Worm (Caenorhabditis elegans): Measurements from ENCODE around the gene nstp-9.

nstp-9 gene

DNA sequence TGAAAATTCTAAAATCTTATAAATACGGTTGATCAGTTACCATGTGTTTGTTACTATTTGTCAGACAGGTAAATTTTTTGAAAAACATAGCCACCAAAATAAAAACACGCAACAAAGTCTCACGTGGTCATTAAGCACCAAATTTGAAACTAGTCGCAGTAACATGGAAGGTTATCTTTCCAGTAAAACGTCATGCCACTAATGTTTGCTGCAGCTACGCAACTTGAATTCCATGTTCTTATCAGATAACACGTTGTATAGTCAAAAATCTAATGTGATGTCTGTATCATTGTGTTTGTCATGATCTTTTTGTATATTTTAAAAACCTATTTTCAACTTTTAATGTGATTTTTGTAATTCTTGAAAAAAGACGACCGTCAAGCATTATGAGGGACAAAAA is 17.7 kb downstream of the nstp-9 start:
- TF ChIP-seq ref-1 (GFP tag; conservative IDR thresholded peaks at IDR 0.05) (no peak), flt-1 (GFP tag; IDR thresholded peaks at IDR 0.05) (no peak), tab-1 (GFP tag; IDR thresholded peaks at IDR 0.05) (no peak), med-1 (GFP tag; optimal IDR thresholded peaks at IDR 0.05; ENCODE audit: insufficient read depth) (no peak), ztf-29 (GFP tag; IDR thresholded peaks at IDR 0.05) (no peak), ztf-23 (GFP tag; IDR thresholded peaks at IDR 0.05) (no peak)

DNA sequence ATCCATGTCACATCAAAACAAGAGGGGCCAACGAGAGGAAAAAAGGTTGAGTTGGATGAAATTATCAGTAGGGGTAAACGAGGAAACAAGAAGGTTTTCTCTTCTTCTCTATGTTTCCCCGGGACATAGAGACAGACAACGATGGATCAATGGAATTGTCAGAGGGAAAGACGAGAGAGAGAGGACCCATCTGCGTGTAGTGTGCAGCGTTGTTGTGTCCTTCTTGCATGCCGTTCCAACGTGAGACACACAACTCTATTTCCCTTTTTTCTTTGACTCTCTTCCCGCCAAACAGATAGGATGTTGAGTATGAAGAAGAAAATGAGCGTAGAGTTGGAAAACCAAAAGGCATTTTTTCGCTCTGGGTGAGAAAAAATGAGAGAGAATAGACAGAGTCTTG is 18.6 kb downstream of the nstp-9 start:
- TF ChIP-seq ref-1 (GFP tag; conservative IDR thresholded peaks at IDR 0.05) (no peak), flt-1 (GFP tag; IDR thresholded peaks at IDR 0.05) (no peak), cog-1 (tag; optimal IDR thresholded peaks at IDR 0.05) (no peak), ztf-29 (GFP tag; IDR thresholded peaks at IDR 0.05) (no peak), klf-2 (GFP tag; conservative IDR thresholded peaks at IDR 0.05) (no peak), med-1 (GFP tag; optimal IDR thresholded peaks at IDR 0.05; ENCODE audit: insufficient read depth) (no peak), tab-1 (GFP tag; IDR thresholded peaks at IDR 0.05) (no peak), T22C8.4 (GFP tag; IDR thresholded peaks at IDR 0.05) (no peak), ztf-23 (GFP tag; IDR thresholded peaks at IDR 0.05) (no peak)

DNA sequence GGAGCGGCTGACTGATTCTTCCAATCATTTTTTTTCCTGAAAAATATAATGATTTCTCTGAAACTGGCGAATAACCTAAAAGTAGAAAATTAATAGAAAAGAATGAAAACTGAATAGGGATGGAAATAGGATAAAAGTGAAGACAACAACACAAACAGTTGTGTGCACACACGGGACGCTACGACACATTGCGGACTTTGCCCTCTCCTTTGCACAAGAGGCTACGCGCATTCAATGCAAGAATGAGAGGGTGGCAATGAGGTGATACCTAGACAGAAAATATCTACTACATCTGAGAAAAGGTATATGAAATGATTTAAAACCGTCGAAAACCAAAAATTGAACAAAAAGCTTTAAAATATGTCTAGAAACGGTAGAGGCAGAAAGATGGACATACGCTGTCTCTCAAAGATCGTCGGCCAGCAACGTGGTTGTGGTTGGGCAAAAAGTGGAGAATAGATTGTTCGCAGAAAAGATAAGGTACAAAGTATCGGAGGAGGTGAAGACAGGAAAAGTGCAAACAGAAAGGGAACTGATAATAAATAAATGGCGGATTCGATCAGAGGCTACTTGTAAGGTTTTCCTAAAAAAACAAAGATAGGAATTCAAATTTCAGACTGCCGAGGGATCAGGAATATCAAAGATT is 19.3 kb downstream of the nstp-9 start, which contains the start of gene suca-1:
TSS of gene suca-1 (minus strand) at position 36 of the 646 bp plus-strand sequence.
- no peak for TF ChIP-seq T22C8.4 (GFP tag; IDR thresholded peaks at IDR 0.05)
- TF ChIP-seq flt-1 (GFP tag; IDR thresholded peaks at IDR 0.05), result peak; percentile 59; the same call in 1 of the 2 replicates
- no peak for TF ChIP-seq ztf-23 (GFP tag; IDR thresholded peaks at IDR 0.05)
- no peak for TF ChIP-seq ztf-29 (GFP tag; IDR thresholded peaks at IDR 0.05)

DNA sequence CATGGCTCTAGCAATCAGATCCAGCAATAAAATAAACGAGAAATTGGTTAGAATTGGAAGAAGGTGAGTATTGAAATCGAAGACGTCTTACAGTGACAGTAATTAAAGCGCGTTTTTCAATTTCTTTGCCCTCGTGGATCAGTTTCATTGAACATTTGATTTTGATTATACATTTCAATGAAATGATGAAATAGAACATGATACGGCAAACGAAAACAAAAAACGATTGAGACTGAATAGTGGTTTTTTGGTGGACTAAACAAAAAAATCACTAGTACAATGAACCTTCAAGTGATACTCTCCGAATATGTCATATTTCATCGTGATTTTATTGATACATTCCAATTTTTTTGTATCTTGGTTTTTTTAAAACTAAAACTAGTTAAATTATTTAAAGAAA is 23.0 kb downstream of the nstp-9 start, which contains the start of gene haly-1:
TSS of gene haly-1 (minus strand) at position 101 of the 400 bp plus-strand sequence.
- TF ChIP-seq tab-1 (GFP tag; IDR thresholded peaks at IDR 0.05) (no peak), ztf-23 (GFP tag; IDR thresholded peaks at IDR 0.05) (no peak), klf-2 (GFP tag; conservative IDR thresholded peaks at IDR 0.05) (no peak), ztf-29 (GFP tag; IDR thresholded peaks at IDR 0.05) (no peak), T22C8.4 (GFP tag; IDR thresholded peaks at IDR 0.05) (no peak), flt-1 (GFP tag; IDR thresholded peaks at IDR 0.05) (no peak), cog-1 (tag; optimal IDR thresholded peaks at IDR 0.05) (no peak)

DNA sequence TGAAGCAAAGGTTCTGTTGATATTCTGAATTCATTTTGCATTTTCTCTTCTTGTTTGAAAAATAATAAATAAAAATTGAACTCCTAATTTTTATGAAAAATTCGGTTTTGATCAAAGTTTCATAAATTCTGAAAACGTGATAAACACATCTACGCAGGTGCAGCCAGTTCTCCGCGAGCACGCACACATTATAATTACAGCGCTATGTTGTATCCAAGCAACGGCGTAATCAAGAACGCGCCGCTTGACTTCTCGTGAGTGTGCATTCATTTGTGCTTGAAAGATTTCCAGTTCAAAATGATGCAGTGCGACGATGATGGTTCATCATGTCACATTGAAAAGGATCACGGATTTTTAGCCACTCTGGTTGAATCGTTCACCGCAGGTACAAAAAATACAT is 27.6 kb downstream of the nstp-9 start, which contains the start of gene F47B10.3:
TSS of gene F47B10.3 (plus strand) at position 301 of the 400 bp plus-strand sequence.
- TF ChIP-seq flt-1 (GFP tag; IDR thresholded peaks at IDR 0.05) (no peak), cog-1 (tag; optimal IDR thresholded peaks at IDR 0.05) (no peak), ref-1 (GFP tag; conservative IDR thresholded peaks at IDR 0.05) (no peak), ztf-23 (GFP tag; IDR thresholded peaks at IDR 0.05) (no peak), T22C8.4 (GFP tag; IDR thresholded peaks at IDR 0.05) (no peak), ztf-29 (GFP tag; IDR thresholded peaks at IDR 0.05) (no peak), klf-2 (GFP tag; conservative IDR thresholded peaks at IDR 0.05) (no peak), med-1 (GFP tag; optimal IDR thresholded peaks at IDR 0.05; ENCODE audit: insufficient read depth) (no peak), tab-1 (GFP tag; IDR thresholded peaks at IDR 0.05) (no peak)

DNA sequence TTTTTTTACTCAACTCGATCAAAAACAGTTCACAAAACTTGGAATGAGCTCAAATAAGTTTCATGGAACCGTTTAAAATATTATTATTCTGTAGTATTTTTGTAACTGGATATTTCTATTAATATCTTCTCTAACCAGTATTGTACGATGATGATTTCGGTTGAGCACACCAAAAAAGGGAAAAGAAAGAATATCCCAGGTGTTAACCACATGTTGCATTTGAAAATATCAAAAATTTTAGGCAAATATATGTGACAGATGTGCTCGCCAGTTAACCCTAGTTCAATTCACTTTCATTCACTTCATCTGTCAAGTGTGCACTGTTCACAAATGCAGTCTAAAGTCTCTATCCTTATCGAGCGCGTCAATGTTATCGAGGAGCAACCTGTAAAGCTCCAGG is 28.5 kb downstream of the nstp-9 start, which contains the start of gene F47B10.4:
TSS of gene F47B10.4 (plus strand) at position 301 of the 400 bp plus-strand sequence.
- no peak for TF ChIP-seq ref-1 (GFP tag; conservative IDR thresholded peaks at IDR 0.05)
- no peak for TF ChIP-seq T22C8.4 (GFP tag; IDR thresholded peaks at IDR 0.05)
- TF ChIP-seq ztf-29 (GFP tag; IDR thresholded peaks at IDR 0.05), result no peak
- no peak for TF ChIP-seq flt-1 (GFP tag; IDR thresholded peaks at IDR 0.05)
- no peak for TF ChIP-seq ztf-23 (GFP tag; IDR thresholded peaks at IDR 0.05)
- TF ChIP-seq tab-1 (GFP tag; IDR thresholded peaks at IDR 0.05), result no peak
- TF ChIP-seq med-1 (GFP tag; optimal IDR thresholded peaks at IDR 0.05; ENCODE audit: insufficient read depth), result no peak
- TF ChIP-seq cog-1 (tag; optimal IDR thresholded peaks at IDR 0.05), result no peak
- TF ChIP-seq klf-2 (GFP tag; conservative IDR thresholded peaks at IDR 0.05), result no peak

DNA sequence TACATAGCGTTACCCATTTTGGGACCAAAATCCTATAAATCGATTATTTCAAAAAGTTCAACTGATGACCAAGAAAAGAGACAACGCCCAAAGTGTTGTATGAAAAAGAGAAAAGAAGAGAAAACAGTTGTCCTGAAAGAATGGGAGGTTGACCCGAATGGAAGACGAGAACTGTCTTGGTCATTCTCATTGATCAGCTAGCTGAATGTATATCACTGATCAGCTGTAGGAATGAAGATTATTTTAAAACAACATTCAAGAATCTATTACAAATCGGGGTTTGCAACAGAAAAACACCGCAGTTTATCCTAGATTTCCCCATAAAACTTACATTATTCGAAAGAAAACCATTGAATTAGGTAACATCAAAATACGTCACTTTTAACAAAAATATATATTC is 29.1 kb downstream of the nstp-9 start, which contains the start of gene F47B10.5:
TSS of gene F47B10.5 (minus strand) at position 101 of the 400 bp plus-strand sequence.
- no peak for TF ChIP-seq cog-1 (tag; optimal IDR thresholded peaks at IDR 0.05)
- TF ChIP-seq flt-1 (GFP tag; IDR thresholded peaks at IDR 0.05), result no peak
- TF ChIP-seq tab-1 (GFP tag; IDR thresholded peaks at IDR 0.05), result no peak
- TF ChIP-seq ztf-29 (GFP tag; IDR thresholded peaks at IDR 0.05), result no peak
- no peak for TF ChIP-seq ref-1 (GFP tag; conservative IDR thresholded peaks at IDR 0.05)
- no peak for TF ChIP-seq ztf-23 (GFP tag; IDR thresholded peaks at IDR 0.05)

DNA sequence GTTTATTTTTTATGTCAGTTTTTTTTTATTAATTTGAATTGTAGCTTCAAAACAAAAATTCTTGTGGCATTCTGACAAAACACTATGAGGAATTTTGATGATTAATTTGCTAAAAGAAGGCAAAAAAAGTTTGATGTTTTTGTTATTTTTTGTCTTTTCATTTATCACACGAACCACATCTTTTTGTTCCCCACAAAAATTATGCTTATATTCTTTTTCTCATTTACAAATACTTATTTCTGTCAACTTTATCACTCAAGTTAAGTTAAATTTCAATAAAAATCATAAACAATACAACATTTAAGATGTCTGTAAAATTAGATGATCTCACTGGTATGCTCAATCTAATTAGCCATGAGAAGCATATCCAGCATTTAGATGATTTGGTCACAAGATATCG is 31.3 kb downstream of the nstp-9 start, which contains the start of gene F47B10.6:
TSS of gene F47B10.6 (plus strand) at position 301 of the 400 bp plus-strand sequence.
- no peak for TF ChIP-seq klf-2 (GFP tag; conservative IDR thresholded peaks at IDR 0.05)
- no peak for TF ChIP-seq ref-1 (GFP tag; conservative IDR thresholded peaks at IDR 0.05)
- TF ChIP-seq T22C8.4 (GFP tag; IDR thresholded peaks at IDR 0.05), result no peak
- TF ChIP-seq flt-1 (GFP tag; IDR thresholded peaks at IDR 0.05), result no peak
- TF ChIP-seq cog-1 (tag; optimal IDR thresholded peaks at IDR 0.05), result no peak
- no peak for TF ChIP-seq med-1 (GFP tag; optimal IDR thresholded peaks at IDR 0.05; ENCODE audit: insufficient read depth)
- TF ChIP-seq tab-1 (GFP tag; IDR thresholded peaks at IDR 0.05), result no peak
- TF ChIP-seq ztf-29 (GFP tag; IDR thresholded peaks at IDR 0.05), result no peak

DNA sequence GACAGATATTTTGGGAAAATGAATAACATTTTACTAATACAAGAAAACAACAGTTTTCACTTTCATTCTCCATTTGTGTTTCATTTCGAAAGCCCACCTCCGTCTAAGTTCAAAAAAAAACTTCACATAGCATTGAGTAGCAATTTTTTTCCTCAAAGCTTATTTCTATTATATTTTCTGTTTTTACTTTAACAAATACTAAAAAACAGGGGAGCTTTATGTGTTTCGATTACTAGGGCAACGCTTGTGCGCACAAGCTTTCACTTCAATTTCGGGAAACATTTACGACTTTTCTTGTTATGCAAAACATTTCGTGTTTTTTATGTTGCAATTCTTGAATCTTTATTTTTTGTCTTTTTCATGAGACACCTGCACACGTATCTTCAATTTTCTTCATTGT is 33.6 kb downstream of the nstp-9 start, which contains the start of gene T21E8.5:
TSS of gene T21E8.5 (plus strand) at position 301 of the 400 bp plus-strand sequence.
- TF ChIP-seq ztf-29 (GFP tag; IDR thresholded peaks at IDR 0.05), result no peak
- no peak for TF ChIP-seq tab-1 (GFP tag; IDR thresholded peaks at IDR 0.05)
- TF ChIP-seq klf-2 (GFP tag; conservative IDR thresholded peaks at IDR 0.05), result no peak
- no peak for TF ChIP-seq ztf-23 (GFP tag; IDR thresholded peaks at IDR 0.05)

DNA sequence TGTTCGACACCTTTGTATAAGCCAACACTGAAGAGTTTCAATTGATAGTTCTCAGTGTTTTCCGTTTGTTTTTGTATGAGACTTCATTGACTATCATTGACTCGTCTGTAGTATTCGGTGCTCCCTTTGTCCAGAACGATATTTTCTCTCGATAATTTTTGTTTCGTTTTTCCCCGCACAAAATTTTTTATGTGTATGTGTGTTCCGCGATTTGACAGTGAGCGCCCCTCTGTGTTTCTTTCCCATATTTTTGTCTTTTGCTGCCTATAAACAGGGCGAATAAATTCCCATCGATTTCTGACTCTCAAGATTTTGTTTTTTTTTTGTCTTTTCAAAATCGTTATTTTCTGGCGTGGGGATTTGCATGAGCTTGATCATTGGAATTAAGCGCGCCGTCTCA is 36.3 kb downstream of the nstp-9 start, which contains the start of gene T21E8.7:
TSS of gene T21E8.7 (plus strand) at position 301 of the 400 bp plus-strand sequence.
- no peak for TF ChIP-seq flt-1 (GFP tag; IDR thresholded peaks at IDR 0.05)
- TF ChIP-seq ref-1 (GFP tag; conservative IDR thresholded peaks at IDR 0.05), result no peak
- TF ChIP-seq ztf-29 (GFP tag; IDR thresholded peaks at IDR 0.05), result no peak
- no peak for TF ChIP-seq cog-1 (tag; optimal IDR thresholded peaks at IDR 0.05)

Measured in whole organism, midembryonic.